Fruit fly (Drosophila melanogaster) whole organism, larva: ENCODE measurements around the gene CG42395.
A peak's percentile ranks its signal among the peaks of the same experiment; 100 is the strongest.

Experiments
- noc ChIP-seq: fragments of 200-800 bp; sonication (Bioruptor generic); optimal IDR thresholded peaks from 3 replicates; lab custom pipeline; 2019; ENCODE audit warnings: missing biosample characterization, mild to moderate bottlenecking, missing genetic modification characterization, moderate library complexity

The CG42395 gene

dm6 chrX:9586038-9586437, 10.0 kb upstream of the CG42395 start:
- no peak for TF ChIP-seq noc

- TF ChIP-seq noc = peak; percentile 99
Measured at dm6 chrX:9585359-9586002, 9.4 kb upstream of the CG42395 start, which contains the start of gene Hex-A. Gene Hex-A, plus strand, starts transcription at chrX:9585675.

- TF ChIP-seq noc = no peak
Measured at dm6 chrX:9584948-9585315, 8.9 kb upstream of the CG42395 start.

dm6 chrX:9584104-9584947, 8.3 kb upstream of the CG42395 start:
- no peak for TF ChIP-seq noc

dm6 chrX:9583440-9584103, 7.5 kb upstream of the CG42395 start:
- TF ChIP-seq noc = peak; percentile 97

- peak; percentile 93 for TF ChIP-seq noc
Measured at dm6 chrX:9582659-9583317, 6.7 kb upstream of the CG42395 start.

- TF ChIP-seq noc = no peak
Measured at dm6 chrX:9581869-9582268, 5.8 kb upstream of the CG42395 start.

dm6 chrX:9580544-9580943, 4.5 kb upstream of the CG42395 start:
- no peak for TF ChIP-seq noc

- TF ChIP-seq noc = no peak
Measured at dm6 chrX:9579918-9580521, 4.0 kb upstream of the CG42395 start, which contains the start of gene LPCAT. Gene LPCAT, minus strand, starts transcription at chrX:9579987.

dm6 chrX:9578696-9579509, 2.9 kb upstream of the CG42395 start:
- peak; percentile 99 for TF ChIP-seq noc

- TF ChIP-seq noc = no peak
Measured at dm6 chrX:9578014-9578413, 2.0 kb upstream of the CG42395 start.

- no peak for TF ChIP-seq noc
Measured at dm6 chrX:9577338-9577644, 1.2 kb upstream of the CG42395 start.

- TF ChIP-seq noc = no peak
Measured at dm6 chrX:9576504-9577337, 674 bp upstream of the CG42395 start.

dm6 chrX:9571208-9571607, 4.8 kb downstream of the CG42395 start, which contains the start of gene Cubn:
Gene Cubn, minus strand, starts transcription at chrX:9571308.
- TF ChIP-seq noc = no peak

- TF ChIP-seq noc = no peak
Measured at dm6 chrX:9556397-9556796, 19.6 kb downstream of the CG42395 start, which contains the start of gene CG15317. Gene CG15317, minus strand, starts transcription at chrX:9556544.
